Fruit fly (Drosophila melanogaster): ENCODE data around the gene CG43131.

Gene CG43131

DNA sequence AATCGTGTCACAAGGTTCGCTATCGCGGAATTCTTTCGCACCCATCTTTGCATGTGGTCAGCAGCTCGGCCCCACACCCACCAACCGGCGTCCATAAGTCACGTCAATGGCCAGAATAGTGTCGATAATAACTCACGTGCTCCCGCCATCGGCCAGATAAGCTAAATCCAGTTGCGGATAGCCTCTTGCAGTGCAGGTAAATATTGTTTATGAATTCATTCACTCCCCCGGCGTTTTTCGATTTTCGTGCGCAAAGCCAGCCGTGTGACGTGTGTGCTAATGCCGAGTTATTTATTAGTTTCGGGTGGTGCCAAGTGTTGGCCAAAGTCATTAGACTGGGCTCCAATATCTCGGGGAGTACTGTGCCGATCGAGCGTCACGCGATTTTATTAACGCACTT is 35.2 kb downstream of the CG43131 start:
- TF ChIP-seq dl (GFP tag; optimal IDR thresholded peaks at IDR 0.05; ENCODE audit: insufficient read depth in 1 of 2, partially characterized antibody in 2 of 2) (no peak), foxo (GFP tag; optimal IDR thresholded peaks at IDR 0.05) (no peak), fru (GFP tag; optimal IDR thresholded peaks at IDR 0.05) (no peak), rgr (GFP tag; optimal IDR thresholded peaks at IDR 0.05) (no peak), Hr78 (GFP tag; optimal IDR thresholded peaks at IDR 0.05) (no peak), Hr83 (GFP tag; optimal IDR thresholded peaks at IDR 0.05; ENCODE audit: poor library complexity, severe bottlenecking) (no peak)

DNA sequence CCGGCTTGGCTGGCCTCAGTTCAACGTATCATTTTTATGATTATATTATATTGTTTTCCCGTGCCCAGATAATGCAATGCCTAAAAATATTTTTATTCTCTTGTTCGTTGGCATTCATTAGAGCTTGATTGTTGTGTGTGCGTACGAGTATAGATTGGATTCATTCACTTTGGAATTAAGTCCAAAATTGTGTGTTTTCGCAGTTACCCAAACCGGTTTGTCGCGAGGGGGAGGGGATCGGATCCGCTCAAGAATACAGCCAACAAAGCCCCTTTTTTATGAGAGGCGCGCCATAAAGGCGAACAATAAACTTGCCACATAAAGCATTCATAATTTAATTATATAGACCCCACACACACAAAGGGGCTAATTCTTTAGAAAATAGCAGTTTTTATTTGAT is 41.6 kb downstream of the CG43131 start:
- TF ChIP-seq CrebA (GFP tag; optimal IDR thresholded peaks at IDR 0.05; ENCODE audit: borderline replicate concordance) = peak; percentile 59
- TF ChIP-seq Dfd (GFP tag; optimal IDR thresholded peaks at IDR 0.05) = no peak
- TF ChIP-seq dl (GFP tag; optimal IDR thresholded peaks at IDR 0.05; ENCODE audit: insufficient read depth in 1 of 2, partially characterized antibody in 2 of 2) = no peak
- no peak for TF ChIP-seq dsf (GFP tag; optimal IDR thresholded peaks at IDR 0.05; ENCODE audit: borderline replicate concordance)
- TF ChIP-seq h (GFP tag; optimal IDR thresholded peaks at IDR 0.05) = peak; percentile 22
- TF ChIP-seq GATAd (GFP tag; optimal IDR thresholded peaks at IDR 0.05) = no peak
- peak; percentile 24 for TF ChIP-seq rgr (GFP tag; optimal IDR thresholded peaks at IDR 0.05)
- TF ChIP-seq Hnf4 (GFP tag; optimal IDR thresholded peaks at IDR 0.05) = no peak
- TF ChIP-seq Sp1 (GFP tag; optimal IDR thresholded peaks at IDR 0.05) = peak; percentile 7
- TF ChIP-seq brk (GFP tag; optimal IDR thresholded peaks at IDR 0.05) = peak; percentile 19
- no peak for TF ChIP-seq Myc (optimal IDR thresholded peaks at IDR 0.05)
- peak; percentile 9 for TF ChIP-seq br (GFP tag; optimal IDR thresholded peaks at IDR 0.05)
- TF ChIP-seq Rel (GFP tag; optimal IDR thresholded peaks at IDR 0.05) = no peak
- TF ChIP-seq Rel (tag; optimal IDR thresholded peaks at IDR 0.05) = peak; percentile 26
- peak; percentile 69 for TF ChIP-seq sage (GFP tag; optimal IDR thresholded peaks at IDR 0.05)
- peak; percentile 15 for TF ChIP-seq tai (GFP tag; optimal IDR thresholded peaks at IDR 0.05)
- no peak for TF ChIP-seq Mio (GFP tag; optimal IDR thresholded peaks at IDR 0.05)
- no peak for TF ChIP-seq foxo (GFP tag; optimal IDR thresholded peaks at IDR 0.05)

DNA sequence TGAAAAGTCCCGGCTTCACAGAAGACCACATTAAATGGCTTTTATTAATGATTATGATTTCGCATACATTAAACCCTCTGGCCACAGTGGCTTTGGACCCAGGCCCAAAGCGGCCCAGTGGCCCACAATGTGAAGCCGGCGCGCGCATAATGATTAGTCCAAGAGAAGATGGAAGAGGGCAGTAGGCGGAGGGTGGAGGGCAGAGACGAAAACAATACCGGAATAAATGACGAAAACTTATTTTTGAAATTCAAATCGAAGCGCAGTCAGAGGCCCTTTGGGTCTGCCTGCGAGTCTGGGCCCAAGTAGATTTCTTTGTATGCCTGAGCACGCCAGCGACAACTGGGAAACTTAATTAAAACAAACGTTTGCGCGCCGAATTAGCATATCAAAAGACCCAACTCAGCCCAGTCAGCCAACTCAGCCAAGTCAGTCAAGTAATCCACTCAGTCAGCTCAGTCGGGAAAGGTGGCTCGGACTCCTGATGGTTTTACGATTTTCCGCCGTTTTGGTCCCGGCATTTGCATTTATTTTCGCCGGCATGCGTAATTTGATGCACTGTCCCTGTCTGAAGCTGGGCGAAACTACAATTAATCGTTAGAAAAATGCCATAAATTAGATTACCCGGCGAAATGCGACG is 42.3 kb downstream of the CG43131 start:
- TF ChIP-seq OdsH (GFP tag; optimal IDR thresholded peaks at IDR 0.05) = no peak
- no peak for TF ChIP-seq pan (optimal IDR thresholded peaks at IDR 0.05)
- no peak for TF ChIP-seq ey (GFP tag; optimal IDR thresholded peaks at IDR 0.05)
- no peak for TF ChIP-seq br (GFP tag; optimal IDR thresholded peaks at IDR 0.05)
- TF ChIP-seq Hr83 (GFP tag; optimal IDR thresholded peaks at IDR 0.05; ENCODE audit: poor library complexity, severe bottlenecking) = no peak
- TF ChIP-seq Mio (GFP tag; optimal IDR thresholded peaks at IDR 0.05) = no peak
- no peak for TF ChIP-seq dmrt93B (GFP tag; optimal IDR thresholded peaks at IDR 0.05)
- TF ChIP-seq GATAd (GFP tag; optimal IDR thresholded peaks at IDR 0.05) = no peak

DNA sequence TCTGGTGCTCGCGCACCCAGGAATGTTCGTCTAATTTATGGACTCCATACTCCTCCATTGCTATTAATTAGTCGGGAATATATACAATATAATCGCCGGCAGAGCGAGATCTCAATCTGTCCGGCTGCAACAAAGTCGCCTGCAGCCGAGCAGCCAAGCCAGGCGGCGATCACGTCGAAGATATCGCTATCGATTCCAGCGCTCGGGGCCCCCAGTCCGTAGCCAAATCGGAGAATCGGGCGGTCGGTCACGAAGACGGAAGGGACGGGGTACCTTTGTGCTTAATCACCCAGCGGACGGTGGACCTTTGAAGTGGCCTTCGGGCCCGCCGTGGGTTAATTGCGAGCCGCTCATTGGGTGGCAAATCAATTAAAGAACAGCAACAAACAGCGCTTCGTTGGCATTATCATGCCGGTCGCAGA is 43.3 kb downstream of the CG43131 start:
- TF ChIP-seq Vsx2 (GFP tag; optimal IDR thresholded peaks at IDR 0.05; ENCODE audit: partially characterized antibody) (no peak), sv (GFP tag; optimal IDR thresholded peaks at IDR 0.05) (no peak), CG9705 (GFP tag; optimal IDR thresholded peaks at IDR 0.05) (no peak), usp (GFP tag; optimal IDR thresholded peaks at IDR 0.05) (no peak), tai (GFP tag; optimal IDR thresholded peaks at IDR 0.05) (no peak), Hr78 (GFP tag; optimal IDR thresholded peaks at IDR 0.05) (no peak), N (GFP tag; optimal IDR thresholded peaks at IDR 0.05) (no peak), pan (optimal IDR thresholded peaks at IDR 0.05) (no peak), Abd-B (GFP tag; optimal IDR thresholded peaks at IDR 0.05) (no peak), fru (GFP tag; optimal IDR thresholded peaks at IDR 0.05) (no peak), Sp1 (GFP tag; optimal IDR thresholded peaks at IDR 0.05) (no peak), Hnf4 (GFP tag; optimal IDR thresholded peaks at IDR 0.05) (peak; percentile 23), foxo (GFP tag; optimal IDR thresholded peaks at IDR 0.05) (no peak), br (GFP tag; optimal IDR thresholded peaks at IDR 0.05) (peak; percentile 26), Myc (optimal IDR thresholded peaks at IDR 0.05) (no peak), CrebA (GFP tag; optimal IDR thresholded peaks at IDR 0.05; ENCODE audit: borderline replicate concordance) (no peak), dmrt93B (GFP tag; optimal IDR thresholded peaks at IDR 0.05) (no peak), h (GFP tag; optimal IDR thresholded peaks at IDR 0.05) (peak; percentile 78), Rel (GFP tag; optimal IDR thresholded peaks at IDR 0.05) (no peak), Rel (tag; optimal IDR thresholded peaks at IDR 0.05) (peak; percentile 11), HLH106 (tag; optimal IDR thresholded peaks at IDR 0.05) (no peak)

Data from whole organism, wandering third instar larva.